Fruit fly (Drosophila melanogaster) Kc167 (cell line): ENCODE measurements around the gene CCAP.

ENCODE experiments used
- Myc ChIP-seq: fragments of >200 bp; optimal IDR thresholded peaks from 2 replicates; lab custom pipeline; 2017; ENCODE audit warnings: missing external identifiers
- Sin3A ChIP-seq: fragments of >200 bp; optimal IDR thresholded peaks from 2 replicates; lab custom pipeline; 2018; ENCODE audit warnings: missing external identifiers
- h ChIP-seq: fragments of >200 bp; optimal IDR thresholded peaks from 3 replicates; lab custom pipeline; 2018; ENCODE audit warnings: missing external identifiers
- insv ChIP-seq: fragments of >200 bp; optimal IDR thresholded peaks from 3 replicates; lab custom pipeline; 2018; ENCODE audit warnings: missing external identifiers
- psq ChIP-seq: fragments of >200 bp; optimal IDR thresholded peaks from 2 replicates; lab custom pipeline; 2017; ENCODE audit warnings: missing external identifiers
- ttk ChIP-seq: sonication (Bioruptor generic); optimal IDR thresholded peaks from 2 replicates; lab custom pipeline; 2017; ENCODE audit warnings: missing external identifiers

- no peak for TF ChIP-seq Myc (lab: Kevin White, UChicago)
- no peak for TF ChIP-seq insv (lab: Kevin White, UChicago)
- TF ChIP-seq ttk (lab: Kevin White, UChicago) = no peak
- no peak for TF ChIP-seq psq (lab: Kevin White, UChicago)
- no peak for TF ChIP-seq Sin3A (lab: Kevin White, UChicago)
- TF ChIP-seq h (lab: Kevin White, UChicago) = no peak
These were observed 28.3 kb downstream of the CCAP start for dm6 chr3R:22673528-22673959.
